Worm (Caenorhabditis elegans): ENCODE results near the gene hrg-1.

Gene hrg-1

ce11 chrX:4007724-4008123, 8.3 kb downstream of the hrg-1 start:
- TF ChIP-seq lag-1 (GFP tag; IDR thresholded peaks at IDR 0.05) (no peak), B0261.1 (tag; optimal IDR thresholded peaks at IDR 0.05) (no peak), tlf-1 (GFP tag; optimal IDR thresholded peaks at IDR 0.05) (peak; percentile 32), atf-7 (tag; optimal IDR thresholded peaks at IDR 0.05) (peak; percentile 44), F37B4.10 (GFP tag; IDR thresholded peaks at IDR 0.05) (no peak), nfya-1 (tag; optimal IDR thresholded peaks at IDR 0.05; ENCODE audit: borderline replicate concordance, insufficient read depth) (no peak), mes-4 (tag; optimal IDR thresholded peaks at IDR 0.05) (no peak), ztf-3 (GFP tag; optimal IDR thresholded peaks at IDR 0.05) (no peak), attf-3 (GFP tag; conservative IDR thresholded peaks at IDR 0.05) (no peak), F23B12.7 (tag; optimal IDR thresholded peaks at IDR 0.05; ENCODE audit: insufficient read depth) (no peak), K11D2.4 (GFP tag; IDR thresholded peaks at IDR 0.05) (no peak), lin-40 (tag; optimal IDR thresholded peaks at IDR 0.05) (peak; percentile 76), die-1 (tag; optimal IDR thresholded peaks at IDR 0.05) (no peak), let-526 (GFP tag; IDR thresholded peaks at IDR 0.05) (no peak), rcor-1 (GFP tag; IDR thresholded peaks at IDR 0.05) (no peak), F39B2.1 (GFP tag; IDR thresholded peaks at IDR 0.05) (no peak), D2030.7 (GFP tag; IDR thresholded peaks at IDR 0.05) (no peak), F55B11.4 (tag; optimal IDR thresholded peaks at IDR 0.05; ENCODE audit: borderline replicate concordance, insufficient read depth) (no peak), bed-2 (GFP tag; IDR thresholded peaks at IDR 0.05) (no peak), dpff-1 (tag; optimal IDR thresholded peaks at IDR 0.05) (no peak), B0336.3 (GFP tag; IDR thresholded peaks at IDR 0.05) (no peak), nhr-120 (GFP tag; IDR thresholded peaks at IDR 0.05) (no peak), cebp-1 (GFP tag; IDR thresholded peaks at IDR 0.05) (no peak), cebp-1 (tag; optimal IDR thresholded peaks at IDR 0.05) (peak; percentile 55), nhr-179 (tag; optimal IDR thresholded peaks at IDR 0.05) (peak; percentile 2), T07F8.4 (tag; optimal IDR thresholded peaks at IDR 0.05) (no peak), F49E8.2 (tag; optimal IDR thresholded peaks at IDR 0.05; ENCODE audit: insufficient read depth) (no peak), efl-1 (GFP tag; optimal IDR thresholded peaks at IDR 0.05) (no peak), ztf-22 (GFP tag; optimal IDR thresholded peaks at IDR 0.05) (peak; percentile 71), ztf-25 (GFP tag; IDR thresholded peaks at IDR 0.05) (no peak), somi-1 (GFP tag; optimal IDR thresholded peaks at IDR 0.05) (no peak), aptf-3 (GFP tag; IDR thresholded peaks at IDR 0.05) (no peak), ets-4 (GFP tag; optimal IDR thresholded peaks at IDR 0.05) (peak; percentile 57), him-1 (tag; optimal IDR thresholded peaks at IDR 0.05) (no peak), egrh-3 (GFP tag; IDR thresholded peaks at IDR 0.05) (no peak), lin-54 (GFP tag; optimal IDR thresholded peaks at IDR 0.05) (no peak), ceh-100 (GFP tag; IDR thresholded peaks at IDR 0.05) (no peak), hsf-1 (GFP tag; IDR thresholded peaks at IDR 0.05) (no peak), F33H1.4 (GFP tag; IDR thresholded peaks at IDR 0.05) (no peak), ztf-6 (GFP tag; IDR thresholded peaks at IDR 0.05) (no peak), madf-10 (tag; optimal IDR thresholded peaks at IDR 0.05) (peak; percentile 81), egl-44 (GFP tag; IDR thresholded peaks at IDR 0.05) (no peak), B0019.2 (GFP tag; conservative IDR thresholded peaks at IDR 0.05) (no peak), hlh-12 (tag; optimal IDR thresholded peaks at IDR 0.05) (no peak), Y95B8A.8 (GFP tag; IDR thresholded peaks at IDR 0.05) (no peak), sea-2 (GFP tag; IDR thresholded peaks at IDR 0.05) (no peak), F57C9.4 (tag; optimal IDR thresholded peaks at IDR 0.05) (no peak), fkh-3 (tag; optimal IDR thresholded peaks at IDR 0.05) (no peak), lsy-27 (tag; optimal IDR thresholded peaks at IDR 0.05; ENCODE audit: borderline replicate concordance, insufficient read depth) (no peak), K12H6.12 (tag; optimal IDR thresholded peaks at IDR 0.05) (no peak)
